Worm (Caenorhabditis elegans) whole organism, young adult: Measurements from ENCODE around the gene clec-127.

Source experiments
- ceh-91 ChIP-seq: fragments of 200-800 bp; sonication (Bioruptor generic); IDR thresholded peaks from 2 replicates; pipeline ENCODE4 v1.3.6; 2022; ENCODE audit warnings: missing genetic modification reagents, missing genetic modification characterization, missing compliant biosample characterization
- die-1 ChIP-seq: sonication (generic microtip); optimal IDR thresholded peaks from 2 replicates; lab custom pipeline; 2016; ENCODE audit warnings: missing genotype, mild to moderate bottlenecking, missing genetic modification characterization, missing compliant biosample characterization
- lag-1 ChIP-seq: fragments of 200-800 bp; sonication (Bioruptor generic); IDR thresholded peaks from 2 replicates; pipeline ENCODE4 v1.3.6; 2022; ENCODE audit warnings: missing genetic modification reagents, missing genetic modification characterization, missing compliant biosample characterization
- rcor-1 ChIP-seq: fragments of 200-800 bp; sonication (Bioruptor generic); IDR thresholded peaks from 2 replicates; pipeline ENCODE4 v1.3.6; 2022; ENCODE audit warnings: missing genetic modification reagents, missing genetic modification characterization, missing compliant biosample characterization
- tbp1 ChIP-seq: fragments of 200-800 bp; sonication (Bioruptor generic); optimal IDR thresholded peaks from 2 replicates; lab custom pipeline; 2018; ENCODE audit warnings: mild to moderate bottlenecking, missing genetic modification characterization, missing compliant biosample characterization

ce11 chrII:3547282-3547681 lies 21.7 kb downstream of the clec-127 start:
- TF ChIP-seq ceh-91 (GFP tag; lab: Robert Waterston, UW): no peak
- TF ChIP-seq lag-1 (GFP tag; lab: Robert Waterston, UW): no peak
- no peak for TF ChIP-seq rcor-1 (GFP tag; lab: Robert Waterston, UW)
- no peak for TF ChIP-seq die-1
- no peak for TF ChIP-seq tbp1 (GFP tag; lab: Kevin White, UChicago)
